Worm (Caenorhabditis elegans) whole organism, young adult: ENCODE measurements around the gene hsp-3.

Experiments used
- bed-2 ChIP-seq: fragments of 200-800 bp; sonication (Bioruptor generic); IDR thresholded peaks from 2 replicates; pipeline ENCODE4 v1.3.6; 2022; ENCODE audit warnings: missing genetic modification reagents, missing genetic modification characterization, missing compliant biosample characterization
- cebp-2 ChIP-seq: fragments of 200-800 bp; sonication (Bioruptor generic); IDR thresholded peaks from 2 replicates; pipeline ENCODE4 v1.3.6; 2022; ENCODE audit warnings: missing genetic modification characterization, missing compliant biosample characterization
- ekl-4 ChIP-seq: fragments of 200-800 bp; sonication (Bioruptor generic); IDR thresholded peaks from 2 replicates; pipeline ENCODE4 v1.3.6; 2022; ENCODE audit warnings: missing genetic modification reagents, missing genetic modification characterization, missing compliant biosample characterization
- hmg-1.2 ChIP-seq: fragments of 200-800 bp; sonication (Bioruptor generic); IDR thresholded peaks from 2 replicates; pipeline ENCODE4 v1.3.6; 2022; ENCODE audit warnings: missing genetic modification reagents, missing genetic modification characterization, missing compliant biosample characterization
- hrde-1 ChIP-seq: sonication (generic microtip); optimal IDR thresholded peaks from 2 replicates; lab custom pipeline; 2016; ENCODE audit warnings: missing genetic modification characterization, mild to moderate bottlenecking, missing compliant biosample characterization, moderate library complexity, missing genotype, missing genetic modification reagents, borderline replicate concordance
- let-526 ChIP-seq: fragments of 200-800 bp; sonication (Bioruptor generic); IDR thresholded peaks from 2 replicates; pipeline ENCODE4 v1.3.6; 2022; ENCODE audit warnings: missing genetic modification reagents, missing genetic modification characterization, missing compliant biosample characterization
- mxl-1 ChIP-seq: sonication (generic microtip); optimal IDR thresholded peaks from 2 replicates; lab custom pipeline; 2016; ENCODE audit warnings: missing genetic modification characterization, missing compliant biosample characterization
- nfya-1 ChIP-seq: sonication (generic microtip); optimal IDR thresholded peaks from 2 replicates; lab custom pipeline; 2017; ENCODE audit warnings: antibody characterized with exemption, missing compliant biosample characterization, missing genetic modification characterization, borderline replicate concordance; ENCODE audit not compliant: insufficient read depth
- snpc-4 ChIP-seq, 5 experiments: fragments of 150-350 bp in 1 of 5; sonication (generic microtip) in 4 of 5; optimal IDR thresholded peaks; 2 replicates each; lab custom pipeline; 2014 to 2018; ENCODE audit warnings: missing genetic modification characterization in 5 of 5, missing biosample characterization in 3 of 5, antibody characterized with exemption in 2 of 5, mild to moderate bottlenecking in 2 of 5, missing compliant biosample characterization in 2 of 5, missing genotype in 2 of 5, moderate library complexity in 2 of 5, missing genetic modification reagents in 1 of 5
- unc-130 ChIP-seq: sonication (generic microtip); optimal IDR thresholded peaks from 2 replicates; lab custom pipeline; 2016; ENCODE audit warnings: missing genetic modification reagents, missing genetic modification characterization, missing compliant biosample characterization

DNA sequence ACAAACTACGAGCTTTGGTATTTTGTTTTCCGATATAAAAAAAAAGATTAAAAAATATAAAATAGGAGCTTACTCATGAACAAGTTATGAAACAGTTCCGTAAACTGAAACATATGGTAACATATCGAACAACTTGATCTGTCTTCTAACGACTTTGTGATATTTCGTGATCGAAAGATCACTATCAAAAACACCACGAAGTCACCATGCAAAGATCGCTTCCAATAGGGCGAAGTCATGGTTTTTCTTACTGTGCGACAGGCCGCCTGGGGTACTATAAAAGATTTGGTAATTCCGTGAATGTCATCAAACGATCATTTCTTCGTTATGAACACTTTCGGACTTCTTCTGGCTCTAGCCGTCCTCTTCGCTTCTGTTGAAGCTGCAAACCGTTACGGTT is 9.3 kb downstream of the hsp-3 start, which contains the start of gene C45B2.3:
- TF ChIP-seq hrde-1 (tag; lab: Kevin White, UChicago): no peak
- TF ChIP-seq bed-2: no peak
- no peak for TF ChIP-seq ekl-4 (GFP tag; lab: Robert Waterston, UW)
- TF ChIP-seq cebp-2 (GFP tag; lab: Robert Waterston, UW): no peak
- TF ChIP-seq mxl-1 (tag; lab: Kevin White, UChicago): no peak
- no peak for TF ChIP-seq nfya-1 (tag; lab: Kevin White, UChicago)
- TF ChIP-seq hmg-1.2 (GFP tag; lab: Robert Waterston, UW): no peak
- TF ChIP-seq snpc-4 (GFP tag; optimal IDR thresholded peaks at IDR 0.05; lab: Kevin White, UChicago): no peak
- no peak for TF ChIP-seq snpc-4 (tag; optimal IDR thresholded peaks at IDR 0.05; lab: Kevin White, UChicago)
- TF ChIP-seq let-526 (GFP tag; lab: Robert Waterston, UW): no peak
- no peak for TF ChIP-seq unc-130
